Worm (Caenorhabditis elegans) whole organism, young adult: ENCODE data around the gene Y105C5B.8.

ENCODE experiments used
- B0019.2 ChIP-seq: fragments of 200-800 bp; sonication (Bioruptor generic); conservative IDR thresholded peaks from 2 replicates; pipeline ENCODE4 v1.3.6; 2022; ENCODE audit warnings: missing genetic modification reagents, missing genetic modification characterization, missing compliant biosample characterization
- D2030.7 ChIP-seq: fragments of 200-800 bp; sonication (Bioruptor generic); IDR thresholded peaks from 2 replicates; pipeline ENCODE4 v1.3.6; 2022; ENCODE audit warnings: missing genetic modification reagents, missing genetic modification characterization, missing compliant biosample characterization
- F52B5.7 ChIP-seq: sonication (generic microtip); optimal IDR thresholded peaks from 2 replicates; lab custom pipeline; 2016; ENCODE audit warnings: mild to moderate bottlenecking, missing genetic modification characterization, missing compliant biosample characterization
- F57C9.4 ChIP-seq: sonication (generic microtip); optimal IDR thresholded peaks from 2 replicates; lab custom pipeline; 2017; ENCODE audit warnings: mild to moderate bottlenecking, missing genetic modification characterization, missing compliant biosample characterization
- K11D2.4 ChIP-seq: fragments of 200-800 bp; sonication (Bioruptor generic); IDR thresholded peaks from 2 replicates; pipeline ENCODE4 v1.3.6; 2022; ENCODE audit warnings: missing genetic modification reagents, missing genetic modification characterization, missing compliant biosample characterization
- T26A5.8 ChIP-seq: sonication (generic microtip); optimal IDR thresholded peaks from 2 replicates; lab custom pipeline; 2016; ENCODE audit warnings: missing genetic modification characterization, missing compliant biosample characterization
- Y53F4B.3 ChIP-seq: fragments of 200-800 bp; sonication (Bioruptor generic); IDR thresholded peaks from 2 replicates; pipeline ENCODE4 v1.3.6; 2022; ENCODE audit warnings: missing genetic modification reagents, missing genetic modification characterization, missing compliant biosample characterization
- Y53G8AR.9 ChIP-seq: fragments of 200-800 bp; sonication (Bioruptor generic); conservative IDR thresholded peaks from 2 replicates; pipeline ENCODE4 v1.3.6; 2022; ENCODE audit warnings: missing genetic modification reagents, missing genetic modification characterization, missing compliant biosample characterization
- Y67H2A.10 ChIP-seq: fragments of 200-800 bp; sonication (Bioruptor generic); conservative IDR thresholded peaks from 2 replicates; pipeline ENCODE4 v1.3.6; 2022; ENCODE audit warnings: missing genetic modification reagents, missing genetic modification characterization, missing compliant biosample characterization
- aptf-2 ChIP-seq: fragments of 200-800 bp; sonication (Bioruptor generic); conservative IDR thresholded peaks from 2 replicates; pipeline ENCODE4 v1.3.6; 2022; ENCODE audit warnings: missing genetic modification reagents, missing genetic modification characterization, missing compliant biosample characterization
- aptf-3 ChIP-seq: fragments of 200-800 bp; sonication (Bioruptor generic); IDR thresholded peaks from 2 replicates; pipeline ENCODE4 v1.3.6; 2022; ENCODE audit warnings: missing genetic modification characterization, missing compliant biosample characterization
- atf-7 ChIP-seq: sonication (generic microtip); optimal IDR thresholded peaks from 2 replicates; lab custom pipeline; 2017; ENCODE audit warnings: mild to moderate bottlenecking, missing genetic modification characterization, missing compliant biosample characterization
- bed-2 ChIP-seq: fragments of 200-800 bp; sonication (Bioruptor generic); IDR thresholded peaks from 2 replicates; pipeline ENCODE4 v1.3.6; 2022; ENCODE audit warnings: missing genetic modification reagents, missing genetic modification characterization, missing compliant biosample characterization
- ccch-3 ChIP-seq: fragments of 200-800 bp; sonication (Bioruptor generic); optimal IDR thresholded peaks from 2 replicates; lab custom pipeline; 2018; ENCODE audit warnings: mild to moderate bottlenecking, missing genetic modification characterization, missing compliant biosample characterization
- cebp-1 ChIP-seq, 2 experiments: fragments of 200-800 bp in 1 of 2; sonication (Bioruptor generic) in 1 of 2; sonication (generic microtip) in 1 of 2; IDR thresholded peaks in 1 of 2; optimal IDR thresholded peaks in 1 of 2; 2 replicates each; pipeline versions ENCODE4 v1.3.6 to Lab custom; 2017 to 2022; ENCODE audit warnings: missing compliant biosample characterization in 2 of 2, missing genetic modification characterization in 2 of 2, mild to moderate bottlenecking in 1 of 2, missing genetic modification reagents in 1 of 2, moderate library complexity in 1 of 2
- ceh-27 ChIP-seq: fragments of 200-800 bp; sonication (Bioruptor generic); optimal IDR thresholded peaks from 2 replicates; lab custom pipeline; 2018; ENCODE audit warnings: mild to moderate bottlenecking, missing genetic modification characterization, moderate library complexity, missing compliant biosample characterization
- ceh-40 ChIP-seq: fragments of 200-800 bp; sonication (Bioruptor generic); IDR thresholded peaks from 2 replicates; pipeline ENCODE4 v1.3.6; 2022; ENCODE audit warnings: missing genetic modification characterization, missing compliant biosample characterization
- chd-7 ChIP-seq: sonication (generic microtip); optimal IDR thresholded peaks from 2 replicates; lab custom pipeline; 2016; ENCODE audit warnings: mild to moderate bottlenecking, missing genetic modification characterization, moderate library complexity, missing compliant biosample characterization
- dpl-1 ChIP-seq: fragments of 150-350 bp; optimal IDR thresholded peaks from 2 replicates; lab custom pipeline; 2014; ENCODE audit warnings: missing biosample characterization, missing genetic modification reagents, missing genetic modification characterization
- ekl-4 ChIP-seq: fragments of 200-800 bp; sonication (Bioruptor generic); IDR thresholded peaks from 2 replicates; pipeline ENCODE4 v1.3.6; 2022; ENCODE audit warnings: missing genetic modification reagents, missing genetic modification characterization, missing compliant biosample characterization
- gei-17 ChIP-seq: fragments of 200-800 bp; sonication (Bioruptor generic); optimal IDR thresholded peaks from 2 replicates; lab custom pipeline; 2018; ENCODE audit warnings: mild to moderate bottlenecking, missing genetic modification characterization, missing compliant biosample characterization
- him-1 ChIP-seq: sonication (generic microtip); optimal IDR thresholded peaks from 2 replicates; lab custom pipeline; 2016; ENCODE audit warnings: missing genotype, missing genetic modification reagents, missing genetic modification characterization, missing compliant biosample characterization
- hlh-12 ChIP-seq: sonication (generic microtip); optimal IDR thresholded peaks from 2 replicates; lab custom pipeline; 2016; ENCODE audit warnings: missing genetic modification characterization, missing compliant biosample characterization
- hrde-1 ChIP-seq: sonication (generic microtip); optimal IDR thresholded peaks from 2 replicates; lab custom pipeline; 2016; ENCODE audit warnings: missing genetic modification characterization, mild to moderate bottlenecking, missing compliant biosample characterization, moderate library complexity, missing genotype, missing genetic modification reagents, borderline replicate concordance
- lin-26 ChIP-seq: fragments of 200-800 bp; sonication (Bioruptor generic); IDR thresholded peaks from 2 replicates; pipeline ENCODE4 v1.3.6; 2022; ENCODE audit warnings: missing genetic modification reagents, missing genetic modification characterization, missing compliant biosample characterization
- lin-54 ChIP-seq: fragments of 200-800 bp; sonication (Bioruptor generic); optimal IDR thresholded peaks from 2 replicates; lab custom pipeline; 2018; ENCODE audit warnings: mild to moderate bottlenecking, missing genetic modification characterization, missing compliant biosample characterization
- madf-10 ChIP-seq: sonication (generic microtip); optimal IDR thresholded peaks from 2 replicates; lab custom pipeline; 2016; ENCODE audit warnings: mild to moderate bottlenecking, missing genetic modification characterization, missing compliant biosample characterization
- madf-3 ChIP-seq: fragments of 200-800 bp; sonication (Bioruptor generic); IDR thresholded peaks from 2 replicates; pipeline ENCODE4 v1.3.6; 2022; ENCODE audit warnings: missing genetic modification reagents, missing genetic modification characterization, missing compliant biosample characterization
- madf-8 ChIP-seq: fragments of 200-800 bp; sonication (Bioruptor generic); conservative IDR thresholded peaks from 2 replicates; pipeline ENCODE4 v1.3.6; 2022; ENCODE audit warnings: missing genetic modification reagents, missing genetic modification characterization, missing compliant biosample characterization
- mel-28 ChIP-seq: sonication (generic microtip); optimal IDR thresholded peaks from 2 replicates; lab custom pipeline; 2016; ENCODE audit warnings: borderline replicate concordance, mild to moderate bottlenecking, missing genetic modification characterization, missing compliant biosample characterization
- mes-4 ChIP-seq: sonication (generic microtip); optimal IDR thresholded peaks from 2 replicates; lab custom pipeline; 2016; ENCODE audit warnings: missing genotype, missing genetic modification characterization, missing compliant biosample characterization
- nfya-1 ChIP-seq: sonication (generic microtip); optimal IDR thresholded peaks from 2 replicates; lab custom pipeline; 2017; ENCODE audit warnings: antibody characterized with exemption, missing compliant biosample characterization, missing genetic modification characterization, borderline replicate concordance; ENCODE audit not compliant: insufficient read depth
- nhr-120 ChIP-seq: fragments of 200-800 bp; sonication (Bioruptor generic); IDR thresholded peaks from 2 replicates; pipeline ENCODE4 v1.3.6; 2022; ENCODE audit warnings: missing genetic modification characterization, missing compliant biosample characterization
- pbrm-1 ChIP-seq: fragments of 200-800 bp; sonication (Bioruptor generic); IDR thresholded peaks from 2 replicates; pipeline ENCODE4 v1.3.6; 2022; ENCODE audit warnings: missing genetic modification reagents, missing genetic modification characterization, missing compliant biosample characterization
- pha-4 ChIP-seq: fragments of 150-350 bp; sonication (generic microtip); optimal IDR thresholded peaks from 2 replicates; lab custom pipeline; 2014; ENCODE audit warnings: missing biosample characterization, missing genetic modification reagents, missing genetic modification characterization
- rec-8 ChIP-seq, 2 experiments: sonication (generic microtip); optimal IDR thresholded peaks; 2 replicates each; lab custom pipeline; 2016; ENCODE audit warnings: mild to moderate bottlenecking in 2 of 2, missing genetic modification characterization in 2 of 2, missing genetic modification reagents in 2 of 2, missing genotype in 2 of 2, missing biosample characterization in 1 of 2, missing compliant biosample characterization in 1 of 2, moderate library complexity in 1 of 2
- sdz-38 ChIP-seq: sonication (generic microtip); optimal IDR thresholded peaks from 2 replicates; lab custom pipeline; 2016; ENCODE audit warnings: missing genotype, missing genetic modification characterization, missing compliant biosample characterization
- snpc-1.3 ChIP-seq: sonication (generic microtip); optimal IDR thresholded peaks from 2 replicates; lab custom pipeline; 2017; ENCODE audit warnings: missing genetic modification characterization, mild to moderate bottlenecking, missing compliant biosample characterization, antibody characterized with exemption, moderate library complexity, missing genotype, missing genetic modification reagents; ENCODE audit not compliant: insufficient read depth
- snpc-3.4 ChIP-seq: sonication (generic microtip); optimal IDR thresholded peaks from 2 replicates; lab custom pipeline; 2017; ENCODE audit warnings: missing genetic modification characterization, mild to moderate bottlenecking, missing compliant biosample characterization, antibody characterized with exemption, moderate library complexity, missing genotype, missing genetic modification reagents
- somi-1 ChIP-seq: fragments of 200-800 bp; sonication (Bioruptor generic); optimal IDR thresholded peaks from 2 replicates; lab custom pipeline; 2018; ENCODE audit warnings: mild to moderate bottlenecking, missing genetic modification characterization, missing compliant biosample characterization
- sptf-2 ChIP-seq: fragments of 200-800 bp; sonication (Bioruptor generic); optimal IDR thresholded peaks from 2 replicates; lab custom pipeline; 2018; ENCODE audit warnings: mild to moderate bottlenecking, missing genetic modification characterization, missing compliant biosample characterization
- tbp1 ChIP-seq: fragments of 200-800 bp; sonication (Bioruptor generic); optimal IDR thresholded peaks from 2 replicates; lab custom pipeline; 2018; ENCODE audit warnings: mild to moderate bottlenecking, missing genetic modification characterization, missing compliant biosample characterization
- tlf-1 ChIP-seq: fragments of 200-800 bp; sonication (Bioruptor generic); optimal IDR thresholded peaks from 2 replicates; lab custom pipeline; 2018; ENCODE audit warnings: mild to moderate bottlenecking, missing genetic modification characterization, missing compliant biosample characterization
- unc-130 ChIP-seq: sonication (generic microtip); optimal IDR thresholded peaks from 2 replicates; lab custom pipeline; 2016; ENCODE audit warnings: missing genetic modification reagents, missing genetic modification characterization, missing compliant biosample characterization
- xnd-1 ChIP-seq: sonication (generic microtip); optimal IDR thresholded peaks from 2 replicates; lab custom pipeline; 2016; ENCODE audit warnings: missing genotype, missing genetic modification reagents, missing genetic modification characterization, missing compliant biosample characterization
- ztf-28 ChIP-seq: fragments of 200-800 bp; sonication (Bioruptor generic); IDR thresholded peaks from 2 replicates; pipeline ENCODE4 v1.3.6; 2022; ENCODE audit warnings: missing genetic modification reagents, missing genetic modification characterization, missing compliant biosample characterization

Y105C5B.8 gene

DNA sequence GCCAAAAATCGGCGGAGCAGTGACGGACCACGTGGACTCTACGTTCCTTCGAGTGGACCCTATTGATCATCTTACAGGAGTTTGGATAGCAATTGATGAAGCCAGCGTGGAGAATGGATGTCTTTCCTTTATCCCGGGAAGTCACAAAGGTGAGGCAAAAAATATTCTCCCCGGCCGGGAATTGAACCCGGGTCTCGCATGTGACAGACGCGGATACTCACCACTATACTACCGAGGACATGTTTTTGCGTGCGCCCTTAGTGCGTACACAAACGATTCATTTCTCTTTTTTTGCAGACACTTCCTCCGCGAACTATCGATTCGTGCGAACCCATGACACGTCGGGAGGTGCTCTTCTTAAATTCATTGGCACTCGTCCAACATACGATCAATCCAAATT, 4.5 kb upstream of the Y105C5B.8 start (continued):
- no peak for TF ChIP-seq F57C9.4 (tag; lab: Kevin White, UChicago)
- no peak for TF ChIP-seq ccch-3
- 0 out of 2 replicates have a peak, but pooled peaks have one; percentile 74 for TF ChIP-seq ceh-40 (GFP tag; lab: Robert Waterston, UW)
- TF ChIP-seq snpc-3.4 = peak; percentile 69
- 0 out of 2 replicates have a peak, but pooled peaks have one; percentile 49 for TF ChIP-seq Y53G8AR.9 (GFP tag; lab: Robert Waterston, UW)
- 0 out of 2 replicates have a peak, but pooled peaks have one; percentile 33 for TF ChIP-seq cebp-1 (GFP tag; IDR thresholded peaks at IDR 0.05; lab: Robert Waterston, UW)
- no peak for TF ChIP-seq cebp-1 (tag; optimal IDR thresholded peaks at IDR 0.05; lab: Kevin White, UChicago)
- peak; percentile 61 for TF ChIP-seq snpc-1.3
- no peak for TF ChIP-seq nfya-1
- no peak for TF ChIP-seq nhr-120 (GFP tag; lab: Robert Waterston, UW)
- peak; percentile 59 for TF ChIP-seq lin-54
- no peak for TF ChIP-seq sptf-2 (GFP tag; lab: Kevin White, UChicago)
- TF ChIP-seq lin-26 (GFP tag; lab: Robert Waterston, UW) = peak; percentile 87
- no peak for TF ChIP-seq dpl-1 (GFP tag; lab: Kevin White, UChicago)
- no peak for TF ChIP-seq aptf-2 (GFP tag; lab: Robert Waterston, UW)
- TF ChIP-seq somi-1 = peak; percentile 14
- TF ChIP-seq atf-7 (tag; lab: Kevin White, UChicago) = peak; percentile 1
- 0 out of 2 replicates have a peak, but pooled peaks have one; percentile 20 for TF ChIP-seq ekl-4 (GFP tag; lab: Robert Waterston, UW)
- TF ChIP-seq madf-8 (GFP tag; lab: Robert Waterston, UW) = no peak
- TF ChIP-seq T26A5.8 = no peak
- peak; percentile 97 for TF ChIP-seq ceh-27
- TF ChIP-seq him-1 = peak; percentile 46
- no peak for TF ChIP-seq mel-28 (tag; lab: Kevin White, UChicago)
- TF ChIP-seq pbrm-1 (GFP tag; lab: Robert Waterston, UW) = peak; percentile 9; the same call in 1 of the 2 replicates
- TF ChIP-seq F52B5.7 (tag; lab: Kevin White, UChicago) = no peak
- no peak for TF ChIP-seq sdz-38
- peak; percentile 40; the same call in 1 of the 2 replicates for TF ChIP-seq K11D2.4 (GFP tag; lab: Robert Waterston, UW)
- TF ChIP-seq xnd-1 (tag; lab: Kevin White, UChicago) = no peak
- TF ChIP-seq unc-130 (GFP tag; lab: Kevin White, UChicago) = no peak
- peak; percentile 84; the same call in 1 of the 2 replicates for TF ChIP-seq aptf-3
- no peak for TF ChIP-seq gei-17
- TF ChIP-seq rec-8 (tag; optimal IDR thresholded peaks at IDR 0.05; lab: Kevin White, UChicago) = peak in 1 of 2 experiments; percentile 70
- no peak for TF ChIP-seq Y67H2A.10
- peak; percentile 2 for TF ChIP-seq hrde-1
- no peak for TF ChIP-seq bed-2 (GFP tag; lab: Robert Waterston, UW)
- 0 out of 2 replicates have a peak, but pooled peaks have one; percentile 7 for TF ChIP-seq B0019.2 (GFP tag; lab: Robert Waterston, UW)
- TF ChIP-seq ztf-28 (GFP tag; lab: Robert Waterston, UW) = no peak
- TF ChIP-seq pha-4 (tag; lab: Kevin White, UChicago) = no peak
- no peak for TF ChIP-seq Y53F4B.3 (GFP tag; lab: Robert Waterston, UW)

DNA sequence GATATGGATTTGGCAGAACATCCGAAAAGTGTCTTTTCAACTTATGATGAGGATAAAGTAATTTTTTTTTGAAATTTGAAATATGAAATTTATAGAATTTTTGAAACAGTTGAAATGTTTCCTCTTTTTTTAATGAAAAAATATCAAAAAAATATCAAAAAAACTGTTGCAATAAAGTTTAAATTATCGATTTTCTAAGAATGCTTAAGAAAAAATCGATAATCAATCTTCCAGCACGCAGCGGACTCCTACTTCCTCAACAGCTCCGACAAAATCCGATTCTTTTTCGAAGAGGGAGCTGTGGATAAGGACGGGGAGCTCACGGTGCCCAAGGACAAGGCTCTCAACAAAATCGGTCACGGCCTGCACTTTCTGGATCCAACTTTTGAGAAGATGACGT, 4.0 kb upstream of the Y105C5B.8 start:
- TF ChIP-seq madf-3 (GFP tag; lab: Robert Waterston, UW) (no peak), madf-10 (no peak), ceh-40 (GFP tag; lab: Robert Waterston, UW) (no peak), mes-4 (tag; lab: Kevin White, UChicago) (no peak), D2030.7 (no peak), Y53F4B.3 (GFP tag; lab: Robert Waterston, UW) (no peak), T26A5.8 (no peak), tlf-1 (GFP tag; lab: Kevin White, UChicago) (no peak), hlh-12 (tag; lab: Kevin White, UChicago) (no peak), bed-2 (GFP tag; lab: Robert Waterston, UW) (no peak), Y67H2A.10 (no peak), ceh-27 (no peak), atf-7 (tag; lab: Kevin White, UChicago) (no peak), tbp1 (no peak), ztf-28 (GFP tag; lab: Robert Waterston, UW) (no peak), chd-7 (tag; lab: Kevin White, UChicago) (no peak)
